Fruit fly (Drosophila melanogaster) ovary, adult (tissue): ENCODE data around the gene CG6927.

Experiments
- CG17801 ChIP-seq: fragments of 200-800 bp; optimal IDR thresholded peaks from 2 replicates; lab custom pipeline; 2019; ENCODE audit warnings: missing biosample characterization, mild to moderate bottlenecking, missing genetic modification characterization, moderate library complexity; ENCODE audit not compliant: partially characterized antibody

The CG6927 gene

dm6 chrX:4906573-4906972 is at the start of gene CG6927:
CG6927 (plus strand) TSS chrX:4906900.
- peak; percentile 68 for TF ChIP-seq CG17801 (GFP tag; lab: Kevin White, UChicago)

dm6 chrX:4860266-4860665 is 46.4 kb upstream of the CG6927 start:
- TF ChIP-seq CG17801 (GFP tag; lab: Kevin White, UChicago), result no peak

- TF ChIP-seq CG17801 (GFP tag; lab: Kevin White, UChicago), result no peak
Observed at dm6 chrX:4875370-4875769, 31.3 kb upstream of the CG6927 start, which contains the start of gene boil. boil (plus strand) TSS chrX:4875670.

- TF ChIP-seq CG17801 (GFP tag; lab: Kevin White, UChicago), result no peak
Observed at dm6 chrX:4885875-4886274, 20.8 kb upstream of the CG6927 start.

dm6 chrX:4894596-4894995 is 12.1 kb upstream of the CG6927 start:
- TF ChIP-seq CG17801 (GFP tag; lab: Kevin White, UChicago), result no peak

dm6 chrX:4896892-4897291 is 9.8 kb upstream of the CG6927 start:
- TF ChIP-seq CG17801 (GFP tag; lab: Kevin White, UChicago), result no peak

- peak; percentile 98 for TF ChIP-seq CG17801 (GFP tag; lab: Kevin White, UChicago)
Observed at dm6 chrX:4908926-4909432, 2.3 kb downstream of the CG6927 start, which contains the start of gene CG32772. CG32772 (plus strand) TSS chrX:4909102.

dm6 chrX:4909938-4910778 is 3.5 kb downstream of the CG6927 start:
- TF ChIP-seq CG17801 (GFP tag; lab: Kevin White, UChicago), result peak; percentile 100

dm6 chrX:4911060-4911459 is 4.4 kb downstream of the CG6927 start:
- no peak for TF ChIP-seq CG17801 (GFP tag; lab: Kevin White, UChicago)

dm6 chrX:4911765-4912245 is 5.1 kb downstream of the CG6927 start:
- peak; percentile 88 for TF ChIP-seq CG17801 (GFP tag; lab: Kevin White, UChicago)

dm6 chrX:4912370-4912769 is 5.7 kb downstream of the CG6927 start:
- no peak for TF ChIP-seq CG17801 (GFP tag; lab: Kevin White, UChicago)

- TF ChIP-seq CG17801 (GFP tag; lab: Kevin White, UChicago), result peak; percentile 4
Observed at dm6 chrX:4918228-4919022, 11.7 kb downstream of the CG6927 start, which contains the start of the genes CG4041 and Hgsnat. CG4041 (minus strand) TSS chrX:4918447. Hgsnat (plus strand) TSS chrX:4918730.

- peak; percentile 76 for TF ChIP-seq CG17801 (GFP tag; lab: Kevin White, UChicago)
Observed at dm6 chrX:4919040-4919881, 12.6 kb downstream of the CG6927 start.
